Worm (Caenorhabditis elegans): ENCODE measurements around the gene gcy-21.

The gcy-21 gene

DNA sequence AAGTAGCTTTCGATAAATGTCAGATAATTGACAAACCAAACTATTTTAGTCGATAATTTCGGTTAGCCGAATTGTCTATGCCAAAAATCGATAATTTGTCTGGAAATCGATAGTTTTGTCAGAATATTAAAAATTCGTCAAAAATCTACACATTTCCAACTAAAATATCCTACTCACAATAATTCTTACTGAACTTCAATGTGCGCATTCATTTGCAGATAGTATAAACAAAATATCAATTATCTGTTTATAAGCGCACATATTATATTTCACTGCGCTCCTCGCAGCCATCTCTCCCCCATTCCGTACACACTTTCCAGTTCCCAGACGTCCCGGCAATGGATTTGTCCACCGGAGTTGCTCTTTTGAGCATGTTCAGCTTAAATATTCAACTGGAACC, 34.7 kb upstream of the gcy-21 start, which contains the start of gene lgc-28:
lgc-28 (plus strand) TSS at position 301 of the 400 bp plus-strand sequence.
- TF ChIP-seq ekl-4 (GFP tag; IDR thresholded peaks at IDR 0.05), result no peak
- no peak for TF ChIP-seq hmg-20 (GFP tag; IDR thresholded peaks at IDR 0.05)
- no peak for TF ChIP-seq rpc-1 (optimal IDR thresholded peaks at IDR 0.05)
- TF ChIP-seq rpc-1 (tag; optimal IDR thresholded peaks at IDR 0.05), result no peak
- TF ChIP-seq zim-3 (tag; optimal IDR thresholded peaks at IDR 0.05), result no peak
- no peak for TF ChIP-seq Y53F4B.3 (GFP tag; IDR thresholded peaks at IDR 0.05)
- no peak for TF ChIP-seq atf-7 (tag; optimal IDR thresholded peaks at IDR 0.05)
- no peak for TF ChIP-seq hrde-1 (tag; optimal IDR thresholded peaks at IDR 0.05; ENCODE audit: borderline replicate concordance)

DNA sequence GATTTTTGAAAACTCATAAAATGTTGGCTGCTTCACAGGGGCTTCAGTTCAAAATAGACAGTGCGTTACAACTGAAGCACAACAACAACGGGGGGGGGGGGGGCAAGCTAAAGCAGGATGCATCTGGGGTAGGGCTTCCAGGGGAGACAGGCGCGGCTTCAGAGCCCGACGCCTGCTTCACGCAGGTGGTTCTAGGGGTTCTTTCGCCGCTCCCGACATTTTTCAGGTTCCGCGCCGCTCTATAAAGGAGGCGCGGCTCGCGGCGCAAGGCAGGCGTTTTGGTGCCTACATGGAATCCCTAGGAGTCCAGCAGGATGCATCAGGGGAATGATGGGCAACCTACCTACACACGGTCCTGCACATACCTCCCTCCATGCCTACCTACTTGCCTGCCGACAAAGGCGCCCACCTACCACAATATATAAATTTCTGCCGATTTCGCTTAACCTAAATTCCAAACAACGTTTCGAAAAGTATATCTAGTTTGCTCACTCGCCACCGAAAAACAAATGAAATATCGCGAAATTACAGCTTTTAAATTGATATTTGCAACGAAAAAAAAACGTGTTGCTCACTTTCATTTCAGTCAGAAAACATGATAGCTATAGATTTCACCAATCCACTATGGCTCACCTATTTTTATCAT, 32.2 kb upstream of the gcy-21 start, which contains the start of gene sri-71:
sri-71 (plus strand) TSS at position 596 of the 646 bp plus-strand sequence.
- peak; percentile 91 for TF ChIP-seq zfh-2 (GFP tag; conservative IDR thresholded peaks at IDR 0.05)
- TF ChIP-seq ztf-3 (GFP tag; optimal IDR thresholded peaks at IDR 0.05), result no peak
- TF ChIP-seq F37B4.10 (GFP tag; IDR thresholded peaks at IDR 0.05), result no peak
- TF ChIP-seq K11D2.4 (GFP tag; IDR thresholded peaks at IDR 0.05), result no peak
- no peak for TF ChIP-seq cebp-2 (GFP tag; IDR thresholded peaks at IDR 0.05)
- TF ChIP-seq chd-7 (tag; optimal IDR thresholded peaks at IDR 0.05), result peak; percentile 4
- no peak for TF ChIP-seq nfya-1 (tag; optimal IDR thresholded peaks at IDR 0.05; ENCODE audit: borderline replicate concordance, insufficient read depth)
- TF ChIP-seq F49E8.2 (tag; optimal IDR thresholded peaks at IDR 0.05; ENCODE audit: insufficient read depth), result no peak
- TF ChIP-seq dox-1 (GFP tag; IDR thresholded peaks at IDR 0.05), result 0 out of 2 replicates have a peak, but pooled peaks have one; percentile 26
- TF ChIP-seq egrh-3 (GFP tag; IDR thresholded peaks at IDR 0.05), result peak; percentile 87; the same call in 1 of the 2 replicates
- TF ChIP-seq ccch-3 (GFP tag; optimal IDR thresholded peaks at IDR 0.05), result no peak
- no peak for TF ChIP-seq madf-6 (GFP tag; IDR thresholded peaks at IDR 0.05)

DNA sequence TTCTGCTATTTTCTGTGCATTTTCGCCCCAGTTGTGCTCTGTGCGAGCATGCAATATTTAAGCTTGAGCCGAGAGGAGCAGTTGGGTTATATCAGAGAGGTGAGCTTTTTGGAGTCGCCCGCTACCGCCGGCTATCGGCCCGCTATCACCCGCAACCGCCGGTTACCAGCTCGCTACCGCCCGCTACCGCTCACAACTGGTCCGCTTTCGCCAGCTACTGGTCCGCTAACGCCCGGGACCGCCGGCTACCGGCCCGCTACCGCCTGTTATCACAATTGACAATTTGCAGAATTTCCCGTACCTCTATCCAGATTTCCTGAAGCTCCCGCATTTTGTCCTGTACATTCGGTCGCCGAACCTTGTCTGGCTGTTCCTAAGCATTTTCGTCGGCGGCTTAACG, 31.1 kb upstream of the gcy-21 start:
- TF ChIP-seq ztf-25 (GFP tag; IDR thresholded peaks at IDR 0.05) (no peak), zfh-2 (GFP tag; conservative IDR thresholded peaks at IDR 0.05) (peak; percentile 85), egrh-3 (GFP tag; IDR thresholded peaks at IDR 0.05) (peak; percentile 81; the same call in 1 of the 2 replicates), F37B4.10 (GFP tag; IDR thresholded peaks at IDR 0.05) (0 out of 2 replicates have a peak, but pooled peaks have one; percentile 52), mcd-1 (GFP tag; IDR thresholded peaks at IDR 0.05) (0 out of 2 replicates have a peak, but pooled peaks have one; percentile 22), snpc-1.1 (tag; optimal IDR thresholded peaks at IDR 0.05; ENCODE audit: insufficient read depth) (no peak), hrde-1 (tag; optimal IDR thresholded peaks at IDR 0.05; ENCODE audit: borderline replicate concordance) (no peak), attf-5 (GFP tag; optimal IDR thresholded peaks at IDR 0.05) (no peak)

DNA sequence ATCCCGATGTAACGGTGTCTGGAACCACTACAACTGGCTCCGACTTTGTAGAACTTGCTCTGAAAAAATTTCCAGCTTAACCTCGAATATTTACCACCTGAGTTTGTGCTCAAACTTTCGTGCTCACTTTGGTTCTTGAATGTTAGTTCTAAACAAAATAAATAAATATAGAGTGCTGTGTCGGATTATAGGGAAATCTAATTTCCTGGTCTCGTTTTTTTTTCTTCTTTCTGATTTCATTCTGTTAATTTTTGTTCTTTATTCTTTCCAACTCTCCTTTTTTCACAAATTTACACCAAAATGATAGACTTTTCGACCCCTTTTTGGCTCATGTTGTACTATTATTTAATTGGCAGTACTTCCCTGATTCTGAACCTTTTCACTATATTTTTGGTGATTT, 30.2 kb upstream of the gcy-21 start, which contains the start of gene sri-37:
sri-37 (plus strand) TSS at position 301 of the 400 bp plus-strand sequence.
- TF ChIP-seq lag-1 (GFP tag; IDR thresholded peaks at IDR 0.05) (no peak), hmg-1.2 (GFP tag; IDR thresholded peaks at IDR 0.05) (no peak)

DNA sequence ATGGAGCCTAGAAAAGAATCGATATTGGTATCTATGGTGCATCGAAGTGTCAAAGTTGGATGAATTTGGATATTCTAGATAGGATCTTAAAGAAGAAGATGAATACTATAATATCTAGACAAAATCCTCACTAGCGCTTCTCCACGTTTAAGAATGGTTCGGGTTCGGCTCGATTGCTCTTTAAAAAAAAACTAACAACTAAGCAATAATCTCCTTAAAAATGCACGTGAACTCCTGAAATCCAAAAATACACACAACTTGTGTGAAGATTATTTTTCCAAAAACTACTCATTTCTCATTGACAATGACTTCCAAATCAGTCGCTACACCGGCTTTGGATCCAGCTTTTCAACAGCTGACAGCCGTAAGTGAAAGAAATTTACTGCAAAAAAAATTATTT, 28.3 kb upstream of the gcy-21 start, which contains the start of gene D2062.1:
D2062.1 (plus strand) TSS at position 301 of the 400 bp plus-strand sequence.
- no peak for TF ChIP-seq mes-4 (tag; optimal IDR thresholded peaks at IDR 0.05)
- no peak for TF ChIP-seq lin-40 (tag; optimal IDR thresholded peaks at IDR 0.05)
- TF ChIP-seq cebp-1 (GFP tag; IDR thresholded peaks at IDR 0.05), result no peak
- no peak for TF ChIP-seq cebp-1 (tag; optimal IDR thresholded peaks at IDR 0.05)
- no peak for TF ChIP-seq K11D2.4 (GFP tag; IDR thresholded peaks at IDR 0.05)
- TF ChIP-seq ceh-58 (GFP tag; IDR thresholded peaks at IDR 0.05), result no peak
- no peak for TF ChIP-seq ekl-4 (GFP tag; IDR thresholded peaks at IDR 0.05)
- TF ChIP-seq tbp1 (GFP tag; optimal IDR thresholded peaks at IDR 0.05), result no peak
- TF ChIP-seq madf-6 (GFP tag; IDR thresholded peaks at IDR 0.05), result no peak
- TF ChIP-seq ets-4 (GFP tag; optimal IDR thresholded peaks at IDR 0.05), result no peak
- TF ChIP-seq pbrm-1 (GFP tag; IDR thresholded peaks at IDR 0.05), result no peak
- TF ChIP-seq Y56A3A.18 (GFP tag; IDR thresholded peaks at IDR 0.05), result no peak
- TF ChIP-seq him-1 (tag; optimal IDR thresholded peaks at IDR 0.05), result no peak
- TF ChIP-seq mel-28 (tag; optimal IDR thresholded peaks at IDR 0.05; ENCODE audit: borderline replicate concordance), result no peak
- no peak for TF ChIP-seq aptf-3 (GFP tag; IDR thresholded peaks at IDR 0.05)
- TF ChIP-seq B0261.1 (tag; optimal IDR thresholded peaks at IDR 0.05), result no peak
- TF ChIP-seq ceh-91 (GFP tag; IDR thresholded peaks at IDR 0.05), result no peak
- TF ChIP-seq lir-1 (GFP tag; conservative IDR thresholded peaks at IDR 0.05), result no peak
